Fruit fly (Drosophila melanogaster): ENCODE measurements around the gene Sec16.

Sec16 gene

dm6 chrX:12583870-12584390, 11.9 kb upstream of the Sec16 start (continued):
- TF ChIP-seq tx (GFP tag; optimal IDR thresholded peaks at IDR 0.05) (no peak), dpn (GFP tag; optimal IDR thresholded peaks at IDR 0.05) (no peak), CG11696 (GFP tag; IDR thresholded peaks at IDR 0.05) (peak; percentile 61; the same call in 1 of the 2 replicates), zf30C (GFP tag; optimal IDR thresholded peaks at IDR 0.05) (no peak), jigr1 (GFP tag; IDR thresholded peaks at IDR 0.05) (no peak), repo (GFP tag; optimal IDR thresholded peaks at IDR 0.05) (no peak), ap (GFP tag; IDR thresholded peaks at IDR 0.05) (no peak), CG13894 (tag; optimal IDR thresholded peaks at IDR 0.05) (peak; percentile 25), CG1603 (tag; optimal IDR thresholded peaks at IDR 0.05) (no peak), Eip74EF (GFP tag; optimal IDR thresholded peaks at IDR 0.05) (no peak), CG7839 (tag; optimal IDR thresholded peaks at IDR 0.05) (no peak), CG7963 (GFP tag; IDR thresholded peaks at IDR 0.05; ENCODE audit: partially characterized antibody) (no peak), nerfin-1 (tag; optimal IDR thresholded peaks at IDR 0.05) (peak; percentile 56), lmd (GFP tag; IDR thresholded peaks at IDR 0.05) (no peak), croc (GFP tag; conservative IDR thresholded peaks at IDR 0.05) (no peak), Side (GFP tag; optimal IDR thresholded peaks at IDR 0.05) (no peak), E2f2 (GFP tag; IDR thresholded peaks at IDR 0.05) (no peak), CG14965 (GFP tag; optimal IDR thresholded peaks at IDR 0.05; ENCODE audit: borderline replicate concordance) (no peak), CG2120 (GFP tag; optimal IDR thresholded peaks at IDR 0.05) (peak; percentile 22), gro (GFP tag; optimal IDR thresholded peaks at IDR 0.05) (no peak), sens (GFP tag) (peak; percentile 66), gfzf (GFP tag; optimal IDR thresholded peaks at IDR 0.05) (no peak), Oli (tag; optimal IDR thresholded peaks at IDR 0.05) (no peak), Fer3 (tag; optimal IDR thresholded peaks at IDR 0.05) (peak; percentile 7), dmrt99B (tag; optimal IDR thresholded peaks at IDR 0.05) (peak; percentile 20), sqz (GFP tag; optimal IDR thresholded peaks at IDR 0.05) (peak; percentile 68), Dad (GFP tag; optimal IDR thresholded peaks at IDR 0.05) (no peak), CG11504 (tag; optimal IDR thresholded peaks at IDR 0.05) (peak; percentile 21), Med (GFP tag) (peak; percentile 67), onecut (GFP tag; IDR thresholded peaks at IDR 0.05) (peak; percentile 96), Gug (GFP tag; IDR thresholded peaks at IDR 0.05) (no peak), Dfd (GFP tag; optimal IDR thresholded peaks at IDR 0.05) (no peak), Spps (tag; optimal IDR thresholded peaks at IDR 0.05) (no peak), Meics (GFP tag; optimal IDR thresholded peaks at IDR 0.05) (no peak), Hmr (GFP tag; optimal IDR thresholded peaks at IDR 0.05) (no peak), CG15011 (GFP tag; optimal IDR thresholded peaks at IDR 0.05) (no peak), H2.0 (GFP tag; IDR thresholded peaks at IDR 0.05) (no peak), stc (GFP tag; IDR thresholded peaks at IDR 0.05) (no peak), gem (tag; optimal IDR thresholded peaks at IDR 0.05) (peak; percentile 30), CG12391 (tag; optimal IDR thresholded peaks at IDR 0.05) (peak; percentile 12), kah (GFP tag; optimal IDR thresholded peaks at IDR 0.05) (no peak), CG8089 (GFP tag; optimal IDR thresholded peaks at IDR 0.05) (no peak), chinmo (GFP tag; IDR thresholded peaks at IDR 0.05; ENCODE audit: partially characterized antibody) (0 out of 4 replicates have a peak, but pooled peaks have one; percentile 44), crol (GFP tag; IDR thresholded peaks at IDR 0.05) (no peak), B-H2 (GFP tag; optimal IDR thresholded peaks at IDR 0.05) (no peak), CG10431 (GFP tag; optimal IDR thresholded peaks at IDR 0.05) (no peak), wdn (GFP tag; IDR thresholded peaks at IDR 0.05) (no peak), CG8388 (GFP tag; optimal IDR thresholded peaks at IDR 0.05) (peak; percentile 47), ham (GFP tag; IDR thresholded peaks at IDR 0.05) (no peak), CG18476 (GFP tag; optimal IDR thresholded peaks at IDR 0.05) (peak; percentile 3), lab (GFP tag; optimal IDR thresholded peaks at IDR 0.05) (peak; percentile 49)
